Worm (Caenorhabditis elegans): Measurements from ENCODE around the gene C06B3.6.

- TF ChIP-seq lin-13 (tag; optimal IDR thresholded peaks at IDR 0.05), result no peak
- TF ChIP-seq pha-4 (tag; optimal IDR thresholded peaks at IDR 0.05), result no peak
- no peak for TF ChIP-seq snpc-4 (tag; optimal IDR thresholded peaks at IDR 0.05)
- TF ChIP-seq drap-1 (GFP tag; optimal IDR thresholded peaks at IDR 0.05), result no peak
- no peak for TF ChIP-seq mls-2 (tag; optimal IDR thresholded peaks at IDR 0.05)
- TF ChIP-seq elt-3 (tag; optimal IDR thresholded peaks at IDR 0.05), result no peak
- TF ChIP-seq bed-3 (GFP tag; optimal IDR thresholded peaks at IDR 0.05), result no peak
Measured at ce11 chrV:13876529-13876928, 32.2 kb downstream of the C06B3.6 start, which contains the start of gene T22G5.1.

Measured in whole organism, mixed stage, embryonic.